Fruit fly (Drosophila melanogaster): Measurements from ENCODE around the gene Tsp97E.

DNA sequence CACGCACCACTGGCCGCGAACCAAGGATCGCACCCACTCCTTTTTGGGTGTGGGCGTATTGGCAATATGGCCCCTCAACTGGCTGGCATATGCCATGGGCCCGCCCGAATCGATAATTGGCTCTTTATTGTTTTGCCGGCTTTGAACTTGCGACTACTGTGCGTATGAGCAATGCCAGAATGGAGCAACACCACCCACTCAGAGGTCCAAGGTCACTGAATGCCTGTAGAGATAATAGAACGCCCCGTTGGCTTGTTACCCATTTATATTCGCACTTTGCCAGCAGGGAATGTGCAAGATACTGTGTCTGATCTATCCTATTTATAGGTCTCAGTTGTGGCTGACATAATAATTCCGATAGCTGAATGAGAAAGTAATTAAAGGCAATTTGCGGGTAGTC, 9.1 kb downstream of the Tsp97E start:
- TF ChIP-seq CG9705 (GFP tag; optimal IDR thresholded peaks at IDR 0.05) (no peak), foxo (GFP tag; optimal IDR thresholded peaks at IDR 0.05) (no peak), fru (GFP tag; optimal IDR thresholded peaks at IDR 0.05) (no peak), psq (GFP tag; optimal IDR thresholded peaks at IDR 0.05) (no peak), OdsH (GFP tag; optimal IDR thresholded peaks at IDR 0.05) (no peak), sv (GFP tag; optimal IDR thresholded peaks at IDR 0.05) (no peak), Hr83 (GFP tag; optimal IDR thresholded peaks at IDR 0.05; ENCODE audit: poor library complexity, severe bottlenecking) (no peak), GATAd (GFP tag; optimal IDR thresholded peaks at IDR 0.05) (no peak), Myc (optimal IDR thresholded peaks at IDR 0.05) (no peak), Abd-B (GFP tag; optimal IDR thresholded peaks at IDR 0.05) (no peak), CG32264 (GFP tag; optimal IDR thresholded peaks at IDR 0.05) (no peak), Dfd (GFP tag; optimal IDR thresholded peaks at IDR 0.05) (no peak), h (GFP tag; optimal IDR thresholded peaks at IDR 0.05) (no peak)
